Worm (Caenorhabditis elegans): ENCODE results near the gene M60.6.
A peak's percentile ranks its signal among the peaks of the same experiment; 100 is the strongest.

M60.6 gene

ce11 chrX:8276984-8277383 lies 24.7 kb upstream of the M60.6 start:
- TF ChIP-seq ceh-36 (tag; optimal IDR thresholded peaks at IDR 0.05) (no peak), tbx-11 (GFP tag; IDR thresholded peaks at IDR 0.05) (no peak), ets-7 (tag; optimal IDR thresholded peaks at IDR 0.05) (no peak), B0310.2 (tag; optimal IDR thresholded peaks at IDR 0.05) (no peak), ceh-13 (GFP tag; optimal IDR thresholded peaks at IDR 0.05) (no peak), tbx-37 (GFP tag; conservative IDR thresholded peaks at IDR 0.05) (no peak), scrt-1 (GFP tag; IDR thresholded peaks at IDR 0.05) (no peak), flt-1 (GFP tag; IDR thresholded peaks at IDR 0.05) (no peak), aly-1 (tag; optimal IDR thresholded peaks at IDR 0.05) (no peak), hnd-1 (tag; optimal IDR thresholded peaks at IDR 0.05) (no peak), hmg-4 (GFP tag; optimal IDR thresholded peaks at IDR 0.05) (no peak)

ce11 chrX:8276333-8276732 lies 24.1 kb upstream of the M60.6 start:
- TF ChIP-seq pes-1 (GFP tag; IDR thresholded peaks at IDR 0.05) (no peak), aly-1 (tag; optimal IDR thresholded peaks at IDR 0.05) (no peak), sea-1 (GFP tag; conservative IDR thresholded peaks at IDR 0.05) (no peak), ceh-13 (GFP tag; optimal IDR thresholded peaks at IDR 0.05) (no peak), hnd-1 (tag; optimal IDR thresholded peaks at IDR 0.05) (no peak), F13C5.2 (tag; optimal IDR thresholded peaks at IDR 0.05) (no peak)

- no peak for TF ChIP-seq tra-4 (tag; optimal IDR thresholded peaks at IDR 0.05)
- no peak for TF ChIP-seq B0310.2 (tag; optimal IDR thresholded peaks at IDR 0.05)
- TF ChIP-seq tbx-11 (GFP tag; IDR thresholded peaks at IDR 0.05): no peak
- TF ChIP-seq hmg-4 (GFP tag; optimal IDR thresholded peaks at IDR 0.05): no peak
- no peak for TF ChIP-seq flt-1 (GFP tag; IDR thresholded peaks at IDR 0.05)
- TF ChIP-seq sea-1 (GFP tag; conservative IDR thresholded peaks at IDR 0.05): no peak
- TF ChIP-seq hnd-1 (tag; optimal IDR thresholded peaks at IDR 0.05): no peak
- TF ChIP-seq aly-1 (tag; optimal IDR thresholded peaks at IDR 0.05): no peak
Observed at ce11 chrX:8274869-8275268, 22.6 kb upstream of the M60.6 start, which contains the start of gene ksr-1. ksr-1 (plus strand) TSS chrX:8275169.

- TF ChIP-seq sea-1 (GFP tag; conservative IDR thresholded peaks at IDR 0.05) (no peak), ets-7 (tag; optimal IDR thresholded peaks at IDR 0.05) (no peak), B0310.2 (tag; optimal IDR thresholded peaks at IDR 0.05) (no peak), aly-1 (tag; optimal IDR thresholded peaks at IDR 0.05) (peak; percentile 5), tbx-11 (GFP tag; IDR thresholded peaks at IDR 0.05) (no peak)
Observed at ce11 chrX:8273496-8273895, 21.2 kb upstream of the M60.6 start.

ce11 chrX:8270971-8271553 lies 18.8 kb upstream of the M60.6 start, which contains the start of gene cutl-29:
cutl-29 (minus strand) TSS chrX:8271021.
- TF ChIP-seq B0310.2 (tag; optimal IDR thresholded peaks at IDR 0.05) (no peak), scrt-1 (GFP tag; IDR thresholded peaks at IDR 0.05) (no peak), hmbx-1 (tag; optimal IDR thresholded peaks at IDR 0.05) (no peak), ceh-36 (tag; optimal IDR thresholded peaks at IDR 0.05) (no peak), sea-1 (GFP tag; conservative IDR thresholded peaks at IDR 0.05) (no peak), ets-7 (tag; optimal IDR thresholded peaks at IDR 0.05) (no peak), tra-4 (tag; optimal IDR thresholded peaks at IDR 0.05) (no peak), tbx-11 (GFP tag; IDR thresholded peaks at IDR 0.05) (no peak)

ce11 chrX:8268083-8268482 lies 15.8 kb upstream of the M60.6 start:
- TF ChIP-seq F13C5.2 (tag; optimal IDR thresholded peaks at IDR 0.05) (no peak), hmg-4 (GFP tag; optimal IDR thresholded peaks at IDR 0.05) (no peak), hnd-1 (tag; optimal IDR thresholded peaks at IDR 0.05) (no peak), aly-1 (tag; optimal IDR thresholded peaks at IDR 0.05) (no peak), tbx-37 (GFP tag; conservative IDR thresholded peaks at IDR 0.05) (no peak), pes-1 (GFP tag; IDR thresholded peaks at IDR 0.05) (no peak), ets-7 (tag; optimal IDR thresholded peaks at IDR 0.05) (no peak), flt-1 (GFP tag; IDR thresholded peaks at IDR 0.05) (no peak), sea-1 (GFP tag; conservative IDR thresholded peaks at IDR 0.05) (no peak), ceh-13 (GFP tag; optimal IDR thresholded peaks at IDR 0.05) (no peak), ama-1 (optimal IDR thresholded peaks at IDR 0.05) (no peak), hmbx-1 (tag; optimal IDR thresholded peaks at IDR 0.05) (no peak), ceh-36 (tag; optimal IDR thresholded peaks at IDR 0.05) (no peak), tra-4 (tag; optimal IDR thresholded peaks at IDR 0.05) (no peak)

ce11 chrX:8262734-8263133 lies 10.5 kb upstream of the M60.6 start:
- no peak for TF ChIP-seq flt-1 (GFP tag; IDR thresholded peaks at IDR 0.05)
- TF ChIP-seq F13C5.2 (tag; optimal IDR thresholded peaks at IDR 0.05): no peak
- no peak for TF ChIP-seq ets-7 (tag; optimal IDR thresholded peaks at IDR 0.05)
- no peak for TF ChIP-seq sea-1 (GFP tag; conservative IDR thresholded peaks at IDR 0.05)
- TF ChIP-seq ceh-13 (GFP tag; optimal IDR thresholded peaks at IDR 0.05): no peak
- no peak for TF ChIP-seq pes-1 (GFP tag; IDR thresholded peaks at IDR 0.05)
- TF ChIP-seq aly-1 (tag; optimal IDR thresholded peaks at IDR 0.05): no peak
- TF ChIP-seq hmbx-1 (tag; optimal IDR thresholded peaks at IDR 0.05): no peak
- no peak for TF ChIP-seq B0310.2 (tag; optimal IDR thresholded peaks at IDR 0.05)
- no peak for TF ChIP-seq tra-4 (tag; optimal IDR thresholded peaks at IDR 0.05)
- no peak for TF ChIP-seq ama-1 (optimal IDR thresholded peaks at IDR 0.05)
- no peak for TF ChIP-seq hmg-4 (GFP tag; optimal IDR thresholded peaks at IDR 0.05)
- TF ChIP-seq tbx-37 (GFP tag; conservative IDR thresholded peaks at IDR 0.05): no peak

ce11 chrX:8261125-8261684 lies 8.9 kb upstream of the M60.6 start, which contains the start of gene M60.7:
M60.7 (minus strand) TSS chrX:8261175.
- TF ChIP-seq tbx-11 (GFP tag; IDR thresholded peaks at IDR 0.05): no peak
- no peak for TF ChIP-seq hmbx-1 (tag; optimal IDR thresholded peaks at IDR 0.05)
- no peak for TF ChIP-seq sea-1 (GFP tag; conservative IDR thresholded peaks at IDR 0.05)
- no peak for TF ChIP-seq B0310.2 (tag; optimal IDR thresholded peaks at IDR 0.05)
- TF ChIP-seq F13C5.2 (tag; optimal IDR thresholded peaks at IDR 0.05): no peak
- no peak for TF ChIP-seq hmg-4 (GFP tag; optimal IDR thresholded peaks at IDR 0.05)
- no peak for TF ChIP-seq scrt-1 (GFP tag; IDR thresholded peaks at IDR 0.05)
- TF ChIP-seq ets-7 (tag; optimal IDR thresholded peaks at IDR 0.05): no peak
